Worm (Caenorhabditis elegans) whole organism, late embryonic: ENCODE measurements around the gene R02F11.9.

Experiments
- T23F11.4 ChIP-seq: fragments of 200-800 bp; sonication (Bioruptor generic); optimal IDR thresholded peaks from 2 replicates; lab custom pipeline; 2018; ENCODE audit warnings: mild to moderate bottlenecking, missing genetic modification characterization, missing compliant biosample characterization
- Y22D7AL.16 ChIP-seq: sonication (generic microtip); optimal IDR thresholded peaks from 2 replicates; lab custom pipeline; 2016; ENCODE audit warnings: missing genetic modification characterization, missing compliant biosample characterization
- ama-1 ChIP-seq: fragments of 150-350 bp; optimal IDR thresholded peaks from 2 replicates; lab custom pipeline; 2014
- ceh-24 ChIP-seq: sonication (generic microtip); optimal IDR thresholded peaks from 2 replicates; lab custom pipeline; 2016; ENCODE audit warnings: mild to moderate bottlenecking, missing genetic modification characterization, missing compliant biosample characterization
- ceh-30 ChIP-seq: fragments of 150-350 bp; optimal IDR thresholded peaks from 2 replicates; lab custom pipeline; 2014; ENCODE audit warnings: missing biosample characterization, missing genetic modification characterization
- ets-4 ChIP-seq: sonication (generic microtip); optimal IDR thresholded peaks from 2 replicates; lab custom pipeline; 2016; ENCODE audit warnings: missing genetic modification characterization, missing compliant biosample characterization
- fkh-10 ChIP-seq: fragments of 150-350 bp; optimal IDR thresholded peaks from 2 replicates; lab custom pipeline; 2014; ENCODE audit warnings: missing biosample characterization, missing genetic modification reagents, missing genetic modification characterization
- hlh-15 ChIP-seq: sonication (generic microtip); optimal IDR thresholded peaks from 2 replicates; lab custom pipeline; 2016; ENCODE audit warnings: missing genetic modification characterization, missing compliant biosample characterization
- hlh-6 ChIP-seq: sonication (generic microtip); optimal IDR thresholded peaks from 2 replicates; lab custom pipeline; 2016; ENCODE audit warnings: missing genotype, missing genetic modification characterization, missing compliant biosample characterization
- nfya-1 ChIP-seq: sonication (generic microtip); optimal IDR thresholded peaks from 2 replicates; lab custom pipeline; 2017; ENCODE audit warnings: missing genetic modification characterization, mild to moderate bottlenecking, missing compliant biosample characterization, antibody characterized with exemption, moderate library complexity
- nhr-232 ChIP-seq: sonication (generic microtip); optimal IDR thresholded peaks from 2 replicates; lab custom pipeline; 2016; ENCODE audit warnings: missing genetic modification characterization, missing compliant biosample characterization
- pqm-1 ChIP-seq: sonication (generic microtip); optimal IDR thresholded peaks from 2 replicates; lab custom pipeline; 2016; ENCODE audit warnings: missing genetic modification characterization, missing compliant biosample characterization
- tbx-2 ChIP-seq: sonication (generic microtip); optimal IDR thresholded peaks from 2 replicates; lab custom pipeline; 2016; ENCODE audit warnings: missing genetic modification characterization, missing compliant biosample characterization
- zip-5 ChIP-seq: sonication (generic microtip); optimal IDR thresholded peaks from 2 replicates; lab custom pipeline; 2016; ENCODE audit warnings: missing genetic modification characterization, missing compliant biosample characterization

DNA sequence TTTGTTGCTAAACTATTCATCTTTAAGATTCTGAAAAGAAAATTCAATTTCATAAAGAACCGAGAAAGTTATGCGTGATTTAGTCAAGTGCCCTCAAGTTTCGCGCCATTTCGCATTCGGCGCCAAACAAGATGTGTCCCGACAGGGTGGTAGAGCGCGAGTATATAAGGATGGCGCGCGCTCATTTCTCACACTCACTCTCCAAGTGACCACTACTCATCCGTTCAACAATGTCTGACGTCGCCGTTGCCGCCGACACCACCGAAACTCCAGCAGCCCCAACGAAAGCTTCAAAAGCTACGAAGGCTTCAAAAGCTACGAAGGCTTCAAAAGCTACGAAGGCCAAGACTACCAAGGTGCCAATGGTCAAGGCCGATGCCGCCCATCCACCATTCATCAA, 33.1 kb upstream of the R02F11.9 start, which contains the start of gene hil-4:
- TF ChIP-seq Y22D7AL.16 (tag; lab: Kevin White, UChicago): no peak
- no peak for TF ChIP-seq ceh-30 (tag; lab: Kevin White, UChicago)
- TF ChIP-seq T23F11.4 (GFP tag; lab: Kevin White, UChicago): no peak
- TF ChIP-seq fkh-10 (GFP tag; lab: Kevin White, UChicago): no peak
- TF ChIP-seq zip-5: no peak
- no peak for TF ChIP-seq nhr-232 (tag; lab: Kevin White, UChicago)
- TF ChIP-seq pqm-1: no peak
- TF ChIP-seq nfya-1 (tag; lab: Kevin White, UChicago): no peak
- TF ChIP-seq hlh-15 (tag; lab: Kevin White, UChicago): no peak
- no peak for TF ChIP-seq hlh-6 (tag; lab: Kevin White, UChicago)
- TF ChIP-seq ets-4 (tag; lab: Kevin White, UChicago): no peak
- no peak for TF ChIP-seq tbx-2 (tag; lab: Kevin White, UChicago)
- no peak for TF ChIP-seq ama-1
- no peak for TF ChIP-seq ceh-24 (tag; lab: Kevin White, UChicago)
